Fruit fly (Drosophila melanogaster): ENCODE measurements around the gene CG31268.

dm6 chr3R:17035945-17036344 lies 4.3 kb downstream of the CG31268 start, which contains the start of gene CG4009:
- no peak for TF ChIP-seq lola (GFP tag; optimal IDR thresholded peaks at IDR 0.05)
- no peak for TF ChIP-seq Jra (GFP tag; optimal IDR thresholded peaks at IDR 0.05)
- TF ChIP-seq dmrt93B (GFP tag; optimal IDR thresholded peaks at IDR 0.05): no peak
- TF ChIP-seq CG9705 (GFP tag; optimal IDR thresholded peaks at IDR 0.05): no peak
- no peak for TF ChIP-seq tai (GFP tag; optimal IDR thresholded peaks at IDR 0.05)
- TF ChIP-seq Sp1 (GFP tag; optimal IDR thresholded peaks at IDR 0.05): no peak
- TF ChIP-seq GATAd (GFP tag; optimal IDR thresholded peaks at IDR 0.05): no peak
- no peak for TF ChIP-seq dsf (GFP tag; optimal IDR thresholded peaks at IDR 0.05; ENCODE audit: borderline replicate concordance)
- TF ChIP-seq Vsx2 (GFP tag; optimal IDR thresholded peaks at IDR 0.05; ENCODE audit: partially characterized antibody): no peak
- TF ChIP-seq OdsH (GFP tag; optimal IDR thresholded peaks at IDR 0.05): no peak

Measured in whole organism, wandering third instar larva.